Worm (Caenorhabditis elegans) whole organism, L4 larva: ENCODE results near the gene C34B4.5.
"Not testable (repeated sequence)": the region's sequence is repeated elsewhere in the genome, so short reads cannot be mapped to it uniquely, and the experiment has no call there.

Experiments
- ZK546.5 ChIP-seq, 2 experiments: sonication (generic microtip); optimal IDR thresholded peaks; 2 replicates each; lab custom pipeline; 2017; ENCODE audit warnings: missing biosample characterization in 2 of 2, missing genetic modification characterization in 2 of 2
- fkh-10 ChIP-seq: fragments of 150-350 bp; optimal IDR thresholded peaks from 2 replicates; lab custom pipeline; 2014; ENCODE audit warnings: missing biosample characterization, missing genetic modification reagents, missing genetic modification characterization
- jun-1 ChIP-seq: fragments of 150-350 bp; optimal IDR thresholded peaks from 2 replicates; lab custom pipeline; 2014; ENCODE audit warnings: missing biosample characterization, missing genetic modification reagents, missing genetic modification characterization
- lin-15B ChIP-seq: fragments of 150-350 bp; sonication (generic microtip); optimal IDR thresholded peaks from 3 replicates; lab custom pipeline; 2014; ENCODE audit warnings: missing biosample characterization, missing genetic modification characterization
- lir-3 ChIP-seq: sonication (generic microtip); optimal IDR thresholded peaks from 2 replicates; lab custom pipeline; 2016; ENCODE audit warnings: mild to moderate bottlenecking, missing genetic modification characterization, missing compliant biosample characterization
- mdl-1 ChIP-seq, 2 experiments: fragments of 150-350 bp in 1 of 2; sonication (generic microtip) in 1 of 2; optimal IDR thresholded peaks; 2 replicates each; lab custom pipeline; 2014 to 2017; ENCODE audit warnings: missing biosample characterization in 2 of 2, missing genetic modification characterization in 2 of 2
- mep-1 ChIP-seq: fragments of 150-350 bp; sonication (generic microtip); optimal IDR thresholded peaks from 3 replicates; lab custom pipeline; 2014; ENCODE audit warnings: missing biosample characterization, missing genetic modification characterization
- nhr-28 ChIP-seq: fragments of 150-350 bp; optimal IDR thresholded peaks from 2 replicates; lab custom pipeline; 2014; ENCODE audit warnings: missing biosample characterization, missing genetic modification characterization
- unc-130 ChIP-seq: sonication (generic microtip); optimal IDR thresholded peaks from 2 replicates; lab custom pipeline; 2016; ENCODE audit warnings: missing genetic modification reagents, missing genetic modification characterization, missing compliant biosample characterization
- unc-62 ChIP-seq, 3 experiments: fragments of 150-350 bp in 1 of 3; sonication (generic microtip); optimal IDR thresholded peaks in 2 of 3; peaks in 1 of 3; 1 replicate in 1 of 3; 2 replicates in 2 of 3; lab custom pipeline; 2014 to 2017; ENCODE audit warnings: missing biosample characterization in 3 of 3, missing genetic modification characterization in 3 of 3, missing genetic modification reagents in 3 of 3, missing genotype in 1 of 3
- vab-7 ChIP-seq: fragments of 200-800 bp; sonication (Bioruptor generic); IDR thresholded peaks from 2 replicates; pipeline ENCODE4 v1.3.6; 2022; ENCODE audit warnings: missing genetic modification reagents, missing genetic modification characterization, missing compliant biosample characterization
- zag-1 ChIP-seq: fragments of 150-350 bp; optimal IDR thresholded peaks from 2 replicates; lab custom pipeline; 2014; ENCODE audit warnings: missing biosample characterization, missing genetic modification characterization
- zfp-2 ChIP-seq: sonication (generic microtip); optimal IDR thresholded peaks from 2 replicates; lab custom pipeline; 2016; ENCODE audit warnings: mild to moderate bottlenecking, missing genetic modification characterization, missing compliant biosample characterization
- ztf-11 ChIP-seq: fragments of 150-350 bp; optimal IDR thresholded peaks from 2 replicates; lab custom pipeline; 2014; ENCODE audit warnings: missing biosample characterization, missing genetic modification characterization

DNA sequence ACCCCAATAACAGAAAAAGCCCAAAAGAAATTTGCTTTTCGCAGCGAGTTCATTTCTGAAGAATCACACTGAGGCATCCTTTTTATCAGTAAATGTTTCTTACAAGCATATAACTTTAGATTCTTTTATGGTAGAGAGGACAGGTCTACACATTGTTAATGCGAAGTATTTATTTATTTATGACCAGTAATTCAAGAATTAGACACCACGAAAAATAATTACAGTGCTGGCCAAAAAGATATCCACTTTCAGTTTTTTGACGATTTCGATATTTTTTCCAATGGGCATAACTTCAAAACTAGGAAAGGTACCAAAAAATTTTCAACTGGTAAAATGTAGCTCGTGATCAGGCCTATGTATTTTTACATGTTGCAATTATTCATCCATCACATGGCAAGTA lies 39.0 kb downstream of the C34B4.5 start, which contains the start of gene clec-225:
- not testable (repeated sequence) for TF ChIP-seq ztf-11 (tag; lab: Kevin White, UChicago); unc-130 (GFP tag; lab: Kevin White, UChicago); zfp-2 (tag; lab: Kevin White, UChicago); nhr-28 (tag; lab: Kevin White, UChicago); vab-7 (GFP tag; lab: Robert Waterston, UW); zag-1 (tag; lab: Kevin White, UChicago); mdl-1 (tag; optimal IDR thresholded peaks at IDR 0.05; lab: Kevin White, UChicago); fkh-10 (GFP tag; lab: Kevin White, UChicago); unc-62 (GFP tag; optimal IDR thresholded peaks at IDR 0.05 in 1 of 2; lab: Kevin White, UChicago); unc-62 (tag; optimal IDR thresholded peaks at IDR 0.05; lab: Kevin White, UChicago); lir-3 (tag; lab: Kevin White, UChicago); jun-1; ZK546.5 (tag; optimal IDR thresholded peaks at IDR 0.05; lab: Kevin White, UChicago); mep-1 (tag; lab: Kevin White, UChicago); lin-15B (tag; lab: Kevin White, UChicago)
